Fruit fly (Drosophila melanogaster) S2 (cell line): ENCODE results near the gene gish.

Experiments used
- CG8478 ChIP-seq: fragments of >200 bp; optimal IDR thresholded peaks from 2 replicates; lab custom pipeline; 2018
- CTCF ChIP-seq, 2 experiments: fragments of >200 bp; optimal IDR thresholded peaks; 2 replicates each; lab custom pipeline; 2018

DNA sequence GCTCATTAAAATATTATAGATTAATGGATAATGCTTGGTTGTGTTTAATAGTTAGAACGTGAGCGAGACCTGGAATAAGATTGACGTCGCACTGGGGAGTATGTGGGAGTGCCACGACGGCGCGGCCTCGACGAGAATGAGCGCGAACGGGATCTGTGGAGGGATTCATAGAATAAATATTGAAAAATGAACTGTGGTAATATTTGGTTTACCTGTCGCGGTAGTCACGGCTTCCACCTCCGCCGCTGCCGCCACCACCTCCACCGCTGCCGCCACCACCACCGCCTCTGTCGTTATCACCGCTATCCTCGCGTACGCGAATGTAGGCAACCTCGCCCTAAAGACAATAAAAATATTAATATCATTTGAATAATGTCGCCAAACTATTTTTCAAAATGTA is 68.4 kb downstream of the gish start:
- no peak for TF ChIP-seq CTCF (optimal IDR thresholded peaks at IDR 0.05; lab: Kevin White, UChicago)
- TF ChIP-seq CG8478 (lab: Kevin White, UChicago) = no peak
